Worm (Caenorhabditis elegans) whole organism, late embryonic: Measurements from ENCODE around the gene ref-1.
A peak's percentile ranks its signal among the peaks of the same experiment; 100 is the strongest.

ENCODE experiments used
- C08G9.2 ChIP-seq: sonication (generic microtip); optimal IDR thresholded peaks from 2 replicates; lab custom pipeline; 2016; ENCODE audit warnings: mild to moderate bottlenecking, missing genetic modification characterization, moderate library complexity, missing compliant biosample characterization
- C38D4.7 ChIP-seq: fragments of 200-800 bp; sonication (Bioruptor generic); optimal IDR thresholded peaks from 2 replicates; lab custom pipeline; 2018; ENCODE audit warnings: mild to moderate bottlenecking, missing genetic modification characterization, moderate library complexity, missing compliant biosample characterization
- F13H6.1 ChIP-seq: sonication (generic microtip); optimal IDR thresholded peaks from 2 replicates; lab custom pipeline; 2016; ENCODE audit warnings: missing genetic modification characterization, missing compliant biosample characterization
- K02D7.2 ChIP-seq: sonication (generic microtip); optimal IDR thresholded peaks from 2 replicates; lab custom pipeline; 2017; ENCODE audit warnings: mild to moderate bottlenecking, missing genetic modification characterization, missing compliant biosample characterization
- T23F11.4 ChIP-seq: fragments of 200-800 bp; sonication (Bioruptor generic); optimal IDR thresholded peaks from 2 replicates; lab custom pipeline; 2018; ENCODE audit warnings: mild to moderate bottlenecking, missing genetic modification characterization, missing compliant biosample characterization
- Y22D7AL.16 ChIP-seq: sonication (generic microtip); optimal IDR thresholded peaks from 2 replicates; lab custom pipeline; 2016; ENCODE audit warnings: missing genetic modification characterization, missing compliant biosample characterization
- ama-1 ChIP-seq: fragments of 150-350 bp; optimal IDR thresholded peaks from 2 replicates; lab custom pipeline; 2014
- ceh-14 ChIP-seq: sonication (generic microtip); optimal IDR thresholded peaks from 2 replicates; lab custom pipeline; 2016; ENCODE audit warnings: missing genotype, missing genetic modification characterization, missing compliant biosample characterization
- ceh-19 ChIP-seq: fragments of 200-800 bp; sonication (Bioruptor generic); optimal IDR thresholded peaks from 2 replicates; lab custom pipeline; 2018; ENCODE audit warnings: mild to moderate bottlenecking, missing genetic modification characterization, missing compliant biosample characterization
- ceh-2 ChIP-seq: sonication (generic microtip); optimal IDR thresholded peaks from 2 replicates; lab custom pipeline; 2016; ENCODE audit warnings: missing genotype, missing genetic modification characterization, missing compliant biosample characterization
- ceh-31 ChIP-seq: sonication (generic microtip); optimal IDR thresholded peaks from 2 replicates; lab custom pipeline; 2016; ENCODE audit warnings: missing genetic modification characterization, missing compliant biosample characterization
- ceh-34 ChIP-seq: sonication (generic microtip); optimal IDR thresholded peaks from 2 replicates; lab custom pipeline; 2016; ENCODE audit warnings: mild to moderate bottlenecking, missing genetic modification characterization, missing compliant biosample characterization
- ceh-45 ChIP-seq: fragments of 200-800 bp; sonication (Bioruptor generic); IDR thresholded peaks from 2 replicates; pipeline ENCODE4 v1.3.6; 2022; ENCODE audit warnings: missing genetic modification reagents, missing genetic modification characterization, missing compliant biosample characterization
- ceh-48 ChIP-seq: sonication (generic microtip); optimal IDR thresholded peaks from 2 replicates; lab custom pipeline; 2016; ENCODE audit warnings: missing genetic modification characterization, inconsistent platforms, missing compliant biosample characterization
- ceh-6 ChIP-seq: fragments of 200-800 bp; sonication (Bioruptor generic); optimal IDR thresholded peaks from 2 replicates; lab custom pipeline; 2018; ENCODE audit warnings: mild to moderate bottlenecking, missing genetic modification characterization, missing compliant biosample characterization
- che-1 ChIP-seq: sonication (generic microtip); optimal IDR thresholded peaks from 2 replicates; lab custom pipeline; 2016; ENCODE audit warnings: mild to moderate bottlenecking, missing genetic modification characterization, missing compliant biosample characterization
- elt-2 ChIP-seq: sonication (generic microtip); optimal IDR thresholded peaks from 2 replicates; lab custom pipeline; 2016; ENCODE audit warnings: missing genetic modification reagents, missing genetic modification characterization, missing compliant biosample characterization
- elt-4 ChIP-seq: sonication (generic microtip); optimal IDR thresholded peaks from 2 replicates; lab custom pipeline; 2016; ENCODE audit warnings: missing genetic modification characterization, missing compliant biosample characterization
- fkh-6 ChIP-seq: sonication (generic microtip); optimal IDR thresholded peaks from 2 replicates; lab custom pipeline; 2016; ENCODE audit warnings: missing genetic modification characterization, missing compliant biosample characterization
- hlh-13 ChIP-seq: fragments of 200-800 bp; sonication (Bioruptor generic); optimal IDR thresholded peaks from 2 replicates; lab custom pipeline; 2018; ENCODE audit warnings: mild to moderate bottlenecking, missing genetic modification characterization, missing compliant biosample characterization
- lin-11 ChIP-seq: fragments of 200-800 bp; sonication (Bioruptor generic); optimal IDR thresholded peaks from 2 replicates; lab custom pipeline; 2018; ENCODE audit warnings: mild to moderate bottlenecking, missing genetic modification characterization, missing compliant biosample characterization
- madf-2 ChIP-seq: sonication (generic microtip); optimal IDR thresholded peaks from 2 replicates; lab custom pipeline; 2017; ENCODE audit warnings: missing genetic modification characterization, missing compliant biosample characterization
- nhr-11 ChIP-seq: fragments of 150-350 bp; optimal IDR thresholded peaks from 2 replicates; lab custom pipeline; 2014; ENCODE audit warnings: missing biosample characterization, missing genetic modification characterization
- pag-3 ChIP-seq: sonication (generic microtip); optimal IDR thresholded peaks from 2 replicates; lab custom pipeline; 2016; ENCODE audit warnings: missing compliant biosample characterization, missing genetic modification characterization, borderline replicate concordance
- pax-1 ChIP-seq: fragments of 150-350 bp; optimal IDR thresholded peaks from 2 replicates; lab custom pipeline; 2014; ENCODE audit warnings: missing biosample characterization, missing genetic modification characterization
- pros-1 ChIP-seq: fragments of 150-350 bp; optimal IDR thresholded peaks from 2 replicates; lab custom pipeline; 2014; ENCODE audit warnings: missing biosample characterization, missing genetic modification reagents, missing genetic modification characterization
- sdc-2 ChIP-seq: sonication (generic microtip); optimal IDR thresholded peaks from 2 replicates; lab custom pipeline; 2016; ENCODE audit warnings: missing genotype, missing genetic modification characterization, missing compliant biosample characterization
- sox-4 ChIP-seq: sonication (generic microtip); optimal IDR thresholded peaks from 2 replicates; lab custom pipeline; 2017; ENCODE audit warnings: mild to moderate bottlenecking, missing genetic modification characterization, inconsistent platforms, missing compliant biosample characterization
- syd-9 ChIP-seq: sonication (generic microtip); optimal IDR thresholded peaks from 2 replicates; lab custom pipeline; 2016; ENCODE audit warnings: mild to moderate bottlenecking, missing genetic modification characterization, moderate library complexity, missing compliant biosample characterization
- tbx-2 ChIP-seq: sonication (generic microtip); optimal IDR thresholded peaks from 2 replicates; lab custom pipeline; 2016; ENCODE audit warnings: missing genetic modification characterization, missing compliant biosample characterization
- unc-42 ChIP-seq: sonication (generic microtip); optimal IDR thresholded peaks from 2 replicates; lab custom pipeline; 2016; ENCODE audit warnings: missing genotype, missing genetic modification characterization, missing compliant biosample characterization
- unc-55 ChIP-seq: sonication (generic microtip); optimal IDR thresholded peaks from 2 replicates; lab custom pipeline; 2017; ENCODE audit warnings: missing biosample characterization, missing genetic modification reagents, missing genetic modification characterization

Gene ref-1

ce11 chrII:10172436-10172973, 45.8 kb upstream of the ref-1 start, which contains the start of gene wbp-11:
Gene wbp-11, plus strand, starts transcription at chrII:10172923.
- TF ChIP-seq pax-1 (no peak), unc-42 (tag; lab: Kevin White, UChicago) (peak; percentile 46)

- TF ChIP-seq ceh-19 (GFP tag; lab: Kevin White, UChicago) (no peak), ceh-2 (tag; lab: Kevin White, UChicago) (no peak), ama-1 (lab: Kevin White, UChicago) (peak; percentile 22), ceh-48 (tag; lab: Kevin White, UChicago) (peak; percentile 57), K02D7.2 (no peak), unc-55 (GFP tag; lab: Kevin White, UChicago) (peak; percentile 60), C08G9.2 (tag; lab: Kevin White, UChicago) (no peak), tbx-2 (tag; lab: Kevin White, UChicago) (no peak), ceh-31 (peak; percentile 19)
These were observed 43.9 kb upstream of the ref-1 start, which contains the start of gene F33H1.4 for ce11 chrII:10174338-10174737. Gene F33H1.4, plus strand, starts transcription at chrII:10174648.

- no peak for TF ChIP-seq lin-11
- no peak for TF ChIP-seq ceh-19 (GFP tag; lab: Kevin White, UChicago)
- TF ChIP-seq C38D4.7 = no peak
- no peak for TF ChIP-seq madf-2
- no peak for TF ChIP-seq F13H6.1 (tag; lab: Kevin White, UChicago)
- no peak for TF ChIP-seq ceh-6
- no peak for TF ChIP-seq fkh-6
These were observed 35.6 kb upstream of the ref-1 start, which contains the start of gene srd-1 for ce11 chrII:10182634-10183033. Gene srd-1, minus strand, starts transcription at chrII:10182734.

- TF ChIP-seq ceh-48 (tag; lab: Kevin White, UChicago) (no peak), ceh-34 (tag; lab: Kevin White, UChicago) (no peak), Y22D7AL.16 (tag; lab: Kevin White, UChicago) (no peak), hlh-13 (GFP tag; lab: Kevin White, UChicago) (no peak), ceh-14 (tag; lab: Kevin White, UChicago) (no peak), elt-4 (tag; lab: Kevin White, UChicago) (no peak), syd-9 (tag; lab: Kevin White, UChicago) (no peak), nhr-11 (tag; lab: Kevin White, UChicago) (no peak), pag-3 (tag; lab: Kevin White, UChicago) (no peak), pros-1 (no peak), lin-11 (no peak)
These were observed 30.5 kb upstream of the ref-1 start, which contains the start of gene srd-2 for ce11 chrII:10187808-10188207. Gene srd-2, minus strand, starts transcription at chrII:10187908.

- TF ChIP-seq ceh-34 (tag; lab: Kevin White, UChicago) (no peak), hlh-13 (GFP tag; lab: Kevin White, UChicago) (no peak), elt-2 (tag; lab: Kevin White, UChicago) (no peak), unc-42 (tag; lab: Kevin White, UChicago) (no peak), che-1 (tag; lab: Kevin White, UChicago) (no peak), sdc-2 (no peak)
These were observed 28.9 kb upstream of the ref-1 start, which contains the start of gene cdc-25.4 for ce11 chrII:10189369-10189768. Gene cdc-25.4, minus strand, starts transcription at chrII:10189469.

ce11 chrII:10192207-10192606, 26.1 kb upstream of the ref-1 start, which contains the start of gene R05H5.7:
Gene R05H5.7, plus strand, starts transcription at chrII:10192507.
- TF ChIP-seq ama-1 (lab: Kevin White, UChicago) (no peak), K02D7.2 (no peak), ceh-45 (GFP tag; lab: Robert Waterston, UW) (no peak), C08G9.2 (tag; lab: Kevin White, UChicago) (no peak), sox-4 (tag; lab: Kevin White, UChicago) (no peak), lin-11 (no peak), T23F11.4 (GFP tag; lab: Kevin White, UChicago) (no peak)
